Fruit fly (Drosophila melanogaster) whole organism, wandering third instar larva: Measurements from ENCODE around the gene CG34456.

Experiments used
- Abd-B ChIP-seq: fragments of >200 bp; optimal IDR thresholded peaks from 2 replicates; lab custom pipeline; 2017; ENCODE audit warnings: missing biosample characterization, missing genetic modification characterization
- CG32264 ChIP-seq: fragments of 200-800 bp; sonication (Bioruptor generic); optimal IDR thresholded peaks from 2 replicates; lab custom pipeline; 2016; ENCODE audit warnings: missing biosample characterization, missing genetic modification characterization
- CG9705 ChIP-seq: fragments of 200-800 bp; sonication (Bioruptor generic); optimal IDR thresholded peaks from 2 replicates; lab custom pipeline; 2018; ENCODE audit warnings: missing biosample characterization, mild to moderate bottlenecking, missing genetic modification characterization
- CrebA ChIP-seq: fragments of 200-800 bp; sonication (Bioruptor generic); optimal IDR thresholded peaks from 2 replicates; lab custom pipeline; 2016; ENCODE audit warnings: missing biosample characterization, mild to moderate bottlenecking, missing genetic modification characterization, borderline replicate concordance
- Dfd ChIP-seq: fragments of >200 bp; optimal IDR thresholded peaks from 2 replicates; lab custom pipeline; 2017; ENCODE audit warnings: missing biosample characterization, missing genetic modification characterization
- Dif ChIP-seq: fragments of 200-275, 200-300 bp; sonication (Bioruptor generic); optimal IDR thresholded peaks from 2 replicates; lab custom pipeline; 2018; ENCODE audit warnings: missing biosample characterization, missing genetic modification characterization; ENCODE audit not compliant: partially characterized antibody
- HLH106 ChIP-seq: fragments of 200-800 bp; optimal IDR thresholded peaks from 3 replicates; lab custom pipeline; 2019; ENCODE audit warnings: missing biosample characterization, mild to moderate bottlenecking, missing genetic modification characterization, moderate library complexity
- Hnf4 ChIP-seq: fragments of 200-800 bp; sonication (Bioruptor generic); optimal IDR thresholded peaks from 2 replicates; lab custom pipeline; 2016; ENCODE audit warnings: missing biosample characterization, mild to moderate bottlenecking, missing genetic modification characterization
- Hr78 ChIP-seq: fragments of >200 bp; optimal IDR thresholded peaks from 2 replicates; lab custom pipeline; 2017; ENCODE audit warnings: missing biosample characterization, missing genetic modification characterization
- Hr83 ChIP-seq: fragments of 200-300 bp; sonication (Bioruptor generic); optimal IDR thresholded peaks from 2 replicates; lab custom pipeline; 2016; ENCODE audit warnings: missing biosample characterization, mild to moderate bottlenecking, missing genetic modification characterization, moderate library complexity; ENCODE audit not compliant: poor library complexity, severe bottlenecking
- Jra ChIP-seq: sonication (Bioruptor generic); optimal IDR thresholded peaks from 2 replicates; lab custom pipeline; 2016; ENCODE audit warnings: missing biosample characterization, missing genetic modification characterization
- Myc ChIP-seq: fragments of >200 bp; optimal IDR thresholded peaks from 2 replicates; lab custom pipeline; 2017
- N ChIP-seq: fragments of >200 bp; optimal IDR thresholded peaks from 2 replicates; lab custom pipeline; 2018; ENCODE audit warnings: missing biosample characterization, missing external identifiers, missing genetic modification characterization
- OdsH ChIP-seq: fragments of 200-800 bp; sonication (Bioruptor generic); optimal IDR thresholded peaks from 2 replicates; lab custom pipeline; 2016; ENCODE audit warnings: missing biosample characterization, mild to moderate bottlenecking, missing genetic modification characterization
- Rel ChIP-seq, 2 experiments: fragments of 200-800 bp; sonication (Bioruptor generic) in 1 of 2; optimal IDR thresholded peaks; 2 replicates in 1 of 2; 3 replicates in 1 of 2; lab custom pipeline; 2016 to 2019; ENCODE audit warnings: mild to moderate bottlenecking in 2 of 2, missing biosample characterization in 2 of 2, missing genetic modification characterization in 2 of 2, moderate library complexity in 1 of 2
- Sp1 ChIP-seq: fragments of 200-800 bp; sonication (Bioruptor generic); optimal IDR thresholded peaks from 3 replicates; lab custom pipeline; 2019; ENCODE audit warnings: missing biosample characterization, mild to moderate bottlenecking, missing genetic modification characterization, moderate library complexity
- Vsx2 ChIP-seq: fragments of 200-300, 225-300 bp; sonication (Bioruptor generic); optimal IDR thresholded peaks from 2 replicates; lab custom pipeline; 2018; ENCODE audit warnings: missing biosample characterization, missing genetic modification characterization; ENCODE audit not compliant: partially characterized antibody
- br ChIP-seq: fragments of 200-800 bp; sonication (Bioruptor generic); optimal IDR thresholded peaks from 2 replicates; lab custom pipeline; 2016; ENCODE audit warnings: missing biosample characterization, missing genetic modification characterization
- brk ChIP-seq: fragments of 200-800 bp; sonication (Bioruptor generic); optimal IDR thresholded peaks from 2 replicates; lab custom pipeline; 2016; ENCODE audit warnings: missing biosample characterization, mild to moderate bottlenecking, missing genetic modification characterization
- dl ChIP-seq, 2 experiments: fragments of 175-275, 200-275 bp in 1 of 2; fragments of 200-275 bp in 1 of 2; sonication (Bioruptor generic); optimal IDR thresholded peaks; lab custom pipeline; 2018; ENCODE audit warnings: mild to moderate bottlenecking in 2 of 2, missing biosample characterization in 2 of 2, missing genetic modification characterization in 2 of 2, moderate library complexity in 2 of 2; ENCODE audit not compliant: partially characterized antibody in 2 of 2, insufficient read depth in 1 of 2
- dmrt93B ChIP-seq: fragments of 200-800 bp; sonication (Bioruptor generic); optimal IDR thresholded peaks from 2 replicates; lab custom pipeline; 2018; ENCODE audit warnings: missing biosample characterization, mild to moderate bottlenecking, missing genetic modification characterization
- dsf ChIP-seq: sonication (Bioruptor generic); optimal IDR thresholded peaks from 2 replicates; lab custom pipeline; 2016; ENCODE audit warnings: missing biosample characterization, missing genetic modification characterization, borderline replicate concordance
- ey ChIP-seq: fragments of 200-800 bp; sonication (Bioruptor generic); optimal IDR thresholded peaks from 2 replicates; lab custom pipeline; 2016; ENCODE audit warnings: missing biosample characterization, missing genetic modification characterization
- foxo ChIP-seq, 2 experiments: fragments of 200-800 bp; sonication (Bioruptor generic); optimal IDR thresholded peaks; 2 replicates in 1 of 2; 3 replicates in 1 of 2; lab custom pipeline; 2016 to 2017; ENCODE audit warnings: missing biosample characterization in 2 of 2, missing genetic modification characterization in 2 of 2
- fru ChIP-seq: fragments of 200-800 bp; sonication (Bioruptor generic); optimal IDR thresholded peaks from 3 replicates; lab custom pipeline; 2016; ENCODE audit warnings: missing biosample characterization, mild to moderate bottlenecking, missing genetic modification characterization
- h ChIP-seq: fragments of 200-800 bp; sonication (Bioruptor generic); optimal IDR thresholded peaks from 3 replicates; lab custom pipeline; 2016; ENCODE audit warnings: missing biosample characterization, mild to moderate bottlenecking, missing genetic modification characterization
- jim ChIP-seq: fragments of 175-275, 200-325 bp; sonication (Bioruptor generic); optimal IDR thresholded peaks from 2 replicates; lab custom pipeline; 2016; ENCODE audit warnings: missing biosample characterization, mild to moderate bottlenecking, missing genetic modification characterization
- lola ChIP-seq: fragments of >200 bp; optimal IDR thresholded peaks from 2 replicates; lab custom pipeline; 2017; ENCODE audit warnings: missing biosample characterization, missing genetic modification characterization
- pan ChIP-seq: fragments of >200 bp; optimal IDR thresholded peaks from 2 replicates; lab custom pipeline; 2017
- psq ChIP-seq: fragments of 200-800 bp; sonication (Bioruptor generic); optimal IDR thresholded peaks from 3 replicates; lab custom pipeline; 2017; ENCODE audit warnings: missing biosample characterization, mild to moderate bottlenecking, missing genetic modification characterization, moderate library complexity
- rgr ChIP-seq: fragments of 200-800 bp; sonication (Bioruptor generic); optimal IDR thresholded peaks from 3 replicates; lab custom pipeline; 2016; ENCODE audit warnings: missing biosample characterization, mild to moderate bottlenecking, missing genetic modification characterization
- sage ChIP-seq: fragments of 200-800 bp; sonication (Bioruptor generic); optimal IDR thresholded peaks from 2 replicates; lab custom pipeline; 2016; ENCODE audit warnings: missing biosample characterization, mild to moderate bottlenecking, missing genetic modification characterization
- sv ChIP-seq: fragments of 200-800 bp; sonication (Bioruptor generic); optimal IDR thresholded peaks from 3 replicates; lab custom pipeline; 2016; ENCODE audit warnings: missing biosample characterization, missing genetic modification characterization
- tai ChIP-seq: sonication (Bioruptor generic); optimal IDR thresholded peaks from 2 replicates; lab custom pipeline; 2016; ENCODE audit warnings: missing biosample characterization, missing genetic modification characterization
- usp ChIP-seq: fragments of >200 bp; optimal IDR thresholded peaks from 2 replicates; lab custom pipeline; 2017; ENCODE audit warnings: missing biosample characterization, missing genetic modification characterization
- woc ChIP-seq: sonication (Bioruptor generic); optimal IDR thresholded peaks from 2 replicates; lab custom pipeline; 2016; ENCODE audit warnings: missing biosample characterization, mild to moderate bottlenecking, missing genetic modification characterization

Gene CG34456

dm6 chr3L:9379484-9380343 lies 17.8 kb downstream of the CG34456 start, which contains the start of gene Hsp67Ba:
Gene Hsp67Ba (minus strand): TSS chr3L:9379534.
- TF ChIP-seq sv (GFP tag; lab: Kevin White, UChicago) (no peak), HLH106 (tag; lab: Kevin White, UChicago) (no peak), psq (peak; percentile 49), Hr78 (GFP tag; lab: Kevin White, UChicago) (no peak), Abd-B (no peak), Dfd (GFP tag; lab: Kevin White, UChicago) (no peak), Vsx2 (GFP tag; lab: Kevin White, UChicago) (no peak), Hr83 (GFP tag; lab: Kevin White, UChicago) (peak; percentile 26), Dif (GFP tag; lab: Kevin White, UChicago) (peak; percentile 51), CrebA (GFP tag; lab: Kevin White, UChicago) (peak; percentile 51), N (GFP tag; lab: Kevin White, UChicago) (no peak), lola (GFP tag; lab: Kevin White, UChicago) (no peak), CG32264 (no peak), Rel (GFP tag; optimal IDR thresholded peaks at IDR 0.05; lab: Kevin White, UChicago) (no peak), Rel (tag; optimal IDR thresholded peaks at IDR 0.05; lab: Kevin White, UChicago) (no peak), rgr (no peak), foxo (GFP tag; optimal IDR thresholded peaks at IDR 0.05; lab: Kevin White, UChicago) (no peak), dmrt93B (GFP tag; lab: Kevin White, UChicago) (no peak), usp (GFP tag; lab: Kevin White, UChicago) (no peak), woc (GFP tag; lab: Kevin White, UChicago) (peak; percentile 11), fru (GFP tag; lab: Kevin White, UChicago) (peak; percentile 22), ey (GFP tag; lab: Kevin White, UChicago) (no peak)
- TF ChIP-seq, all 38 proteins: peak for 6

DNA sequence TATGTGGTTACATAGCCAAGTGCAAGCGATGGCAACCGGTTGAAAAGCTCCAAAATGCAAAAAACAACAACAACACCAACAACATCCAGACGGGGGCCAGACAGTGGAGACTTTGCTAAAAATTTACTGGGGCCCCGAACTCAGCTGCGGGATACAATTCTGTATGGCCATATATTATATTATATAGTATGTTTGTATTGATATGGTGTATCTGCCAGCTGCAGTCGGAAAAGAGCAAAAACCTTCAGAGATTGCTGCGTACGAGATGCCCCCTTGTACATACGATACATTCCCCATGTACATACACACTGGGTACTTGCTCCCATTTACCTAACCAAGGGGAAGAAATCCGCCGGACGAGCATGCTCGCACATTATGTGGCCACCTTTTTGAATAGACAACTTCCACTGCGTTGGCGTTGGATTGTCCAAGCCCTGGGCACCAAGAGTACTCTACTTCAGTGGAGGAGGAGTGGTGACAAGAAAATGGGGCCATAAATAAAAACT lies 18.5 kb downstream of the CG34456 start:
- TF ChIP-seq Sp1 (GFP tag; lab: Kevin White, UChicago) (peak; percentile 36), HLH106 (tag; lab: Kevin White, UChicago) (peak; percentile 7), CG32264 (no peak), dl (GFP tag; optimal IDR thresholded peaks at IDR 0.05; lab: Kevin White, UChicago; ENCODE audit: insufficient read depth in 1 of 2, partially characterized antibody in 2 of 2) (peak in 1 of 2 experiments; percentile 22), Myc (lab: Kevin White, UChicago) (no peak), Rel (GFP tag; optimal IDR thresholded peaks at IDR 0.05; lab: Kevin White, UChicago) (no peak), Rel (tag; optimal IDR thresholded peaks at IDR 0.05; lab: Kevin White, UChicago) (peak; percentile 70), woc (GFP tag; lab: Kevin White, UChicago) (peak; percentile 6), CG9705 (GFP tag; lab: Kevin White, UChicago) (peak; percentile 39)

DNA sequence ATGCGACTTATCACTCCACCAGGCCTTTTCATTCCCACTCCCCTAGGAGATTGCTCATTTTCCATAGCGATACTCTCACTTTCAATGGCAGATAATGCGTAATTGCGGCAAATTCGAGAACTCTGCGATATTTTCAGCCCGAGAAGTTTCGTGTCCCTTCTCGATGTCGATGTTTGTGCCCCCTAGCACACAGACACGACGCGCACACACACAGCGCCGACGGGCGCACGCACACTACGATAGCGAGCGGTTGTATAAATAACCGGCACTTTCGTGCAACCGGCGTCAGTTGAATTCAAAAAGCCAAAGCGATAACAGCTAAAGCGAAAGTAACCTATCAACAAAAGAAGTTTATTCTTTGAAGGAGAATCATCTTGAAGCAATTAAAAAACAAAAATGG lies 19.7 kb downstream of the CG34456 start, which contains the start of gene Hsp23:
Gene Hsp23, plus strand, starts transcription at position 281 of the 400 bp plus-strand sequence.
- no peak for TF ChIP-seq Hr78 (GFP tag; lab: Kevin White, UChicago)
- peak; percentile 35 for TF ChIP-seq h
- TF ChIP-seq jim (GFP tag; lab: Kevin White, UChicago): no peak
- peak; percentile 59 for TF ChIP-seq Dif (GFP tag; lab: Kevin White, UChicago)
- TF ChIP-seq Hnf4 (GFP tag; lab: Kevin White, UChicago): peak; percentile 59
- peak; percentile 37 for TF ChIP-seq rgr
- TF ChIP-seq CrebA (GFP tag; lab: Kevin White, UChicago): peak; percentile 58
- peak; percentile 66 for TF ChIP-seq psq
- peak; percentile 27 for TF ChIP-seq Sp1 (GFP tag; lab: Kevin White, UChicago)
- TF ChIP-seq CG32264: peak; percentile 12
- no peak for TF ChIP-seq Dfd (GFP tag; lab: Kevin White, UChicago)
- TF ChIP-seq Hr83 (GFP tag; lab: Kevin White, UChicago): peak; percentile 88
- no peak for TF ChIP-seq Rel (GFP tag; optimal IDR thresholded peaks at IDR 0.05; lab: Kevin White, UChicago)
- peak; percentile 47 for TF ChIP-seq Rel (tag; optimal IDR thresholded peaks at IDR 0.05; lab: Kevin White, UChicago)
- peak; percentile 6 for TF ChIP-seq sage
- TF ChIP-seq woc (GFP tag; lab: Kevin White, UChicago): peak; percentile 26
- TF ChIP-seq brk (GFP tag; lab: Kevin White, UChicago): peak; percentile 71
- no peak for TF ChIP-seq usp (GFP tag; lab: Kevin White, UChicago)
- TF ChIP-seq dl (GFP tag; optimal IDR thresholded peaks at IDR 0.05; lab: Kevin White, UChicago; ENCODE audit: insufficient read depth in 1 of 2, partially characterized antibody in 2 of 2): peak in 1 of 2 experiments; percentile 7
- no peak for TF ChIP-seq tai
- TF ChIP-seq CG9705 (GFP tag; lab: Kevin White, UChicago): no peak
- TF ChIP-seq foxo (GFP tag; optimal IDR thresholded peaks at IDR 0.05; lab: Kevin White, UChicago): peak; percentile 43 to 45
- TF ChIP-seq dmrt93B (GFP tag; lab: Kevin White, UChicago): no peak
- TF ChIP-seq fru (GFP tag; lab: Kevin White, UChicago): peak; percentile 50
- peak; percentile 28 for TF ChIP-seq HLH106 (tag; lab: Kevin White, UChicago)
- TF ChIP-seq lola (GFP tag; lab: Kevin White, UChicago): no peak
- TF ChIP-seq dsf (GFP tag; lab: Kevin White, UChicago): no peak
- TF ChIP-seq OdsH (GFP tag; lab: Kevin White, UChicago): peak; percentile 53
- TF ChIP-seq Myc (lab: Kevin White, UChicago): no peak
- TF ChIP-seq pan (lab: Kevin White, UChicago): no peak
- peak; percentile 60 for TF ChIP-seq br (GFP tag; lab: Kevin White, UChicago)
- TF ChIP-seq Vsx2 (GFP tag; lab: Kevin White, UChicago): no peak
- peak; percentile 32 for TF ChIP-seq Jra (GFP tag; lab: Kevin White, UChicago)
- TF ChIP-seq Abd-B: no peak
